Worm (Caenorhabditis elegans): Measurements from ENCODE around the gene srw-36.

ce11 chrV:16687227-16687626, 4.2 kb downstream of the srw-36 start, which contains the start of gene srz-102:
- TF ChIP-seq ceh-79 (tag; optimal IDR thresholded peaks at IDR 0.05) (no peak), hmg-1.2 (GFP tag; IDR thresholded peaks at IDR 0.05) (no peak), B0336.3 (GFP tag; IDR thresholded peaks at IDR 0.05) (no peak), C17E4.6 (GFP tag; IDR thresholded peaks at IDR 0.05) (no peak)
